Worm (Caenorhabditis elegans) whole organism, young adult: ENCODE results near the gene Y116F11A.6.

ENCODE experiments used
- B0035.1 ChIP-seq: sonication (generic microtip); optimal IDR thresholded peaks from 2 replicates; lab custom pipeline; 2016; ENCODE audit warnings: missing genetic modification characterization, mild to moderate bottlenecking, missing compliant biosample characterization, missing genotype, missing genetic modification reagents
- C17E4.6 ChIP-seq: fragments of 200-800 bp; sonication (Bioruptor generic); IDR thresholded peaks from 2 replicates; pipeline ENCODE4 v1.3.6; 2022; ENCODE audit warnings: missing genetic modification reagents, missing genetic modification characterization, missing compliant biosample characterization
- F39B2.1 ChIP-seq: fragments of 200-800 bp; sonication (Bioruptor generic); IDR thresholded peaks from 2 replicates; pipeline ENCODE4 v1.3.6; 2022; ENCODE audit warnings: missing genetic modification reagents, missing genetic modification characterization, missing compliant biosample characterization
- F52B5.7 ChIP-seq: sonication (generic microtip); optimal IDR thresholded peaks from 2 replicates; lab custom pipeline; 2016; ENCODE audit warnings: mild to moderate bottlenecking, missing genetic modification characterization, missing compliant biosample characterization
- K11D2.4 ChIP-seq: fragments of 200-800 bp; sonication (Bioruptor generic); IDR thresholded peaks from 2 replicates; pipeline ENCODE4 v1.3.6; 2022; ENCODE audit warnings: missing genetic modification reagents, missing genetic modification characterization, missing compliant biosample characterization
- K12H6.12 ChIP-seq: fragments of 200-800 bp; sonication (Bioruptor generic); optimal IDR thresholded peaks from 2 replicates; lab custom pipeline; 2018; ENCODE audit warnings: mild to moderate bottlenecking, missing genetic modification characterization, missing compliant biosample characterization
- T07F8.4 ChIP-seq: sonication (generic microtip); optimal IDR thresholded peaks from 2 replicates; lab custom pipeline; 2016; ENCODE audit warnings: mild to moderate bottlenecking, missing genetic modification characterization, moderate library complexity, missing compliant biosample characterization
- Y79H2A.3 ChIP-seq: fragments of 200-800 bp; sonication (Bioruptor generic); conservative IDR thresholded peaks from 2 replicates; pipeline ENCODE4 v1.3.6; 2022; ENCODE audit warnings: missing genetic modification reagents, missing genetic modification characterization, missing compliant biosample characterization
- ama-1 ChIP-seq, 3 experiments: fragments of 150-350 bp in 1 of 3; sonication (generic microtip) in 2 of 3; optimal IDR thresholded peaks; 2 replicates each; lab custom pipeline; 2014 to 2018; ENCODE audit warnings: missing biosample characterization in 2 of 3, missing genetic modification characterization in 2 of 3, missing genetic modification reagents in 2 of 3
- aptf-3 ChIP-seq: fragments of 200-800 bp; sonication (Bioruptor generic); IDR thresholded peaks from 2 replicates; pipeline ENCODE4 v1.3.6; 2022; ENCODE audit warnings: missing genetic modification characterization, missing compliant biosample characterization
- bed-2 ChIP-seq: fragments of 200-800 bp; sonication (Bioruptor generic); IDR thresholded peaks from 2 replicates; pipeline ENCODE4 v1.3.6; 2022; ENCODE audit warnings: missing genetic modification reagents, missing genetic modification characterization, missing compliant biosample characterization
- ceh-27 ChIP-seq: fragments of 200-800 bp; sonication (Bioruptor generic); optimal IDR thresholded peaks from 2 replicates; lab custom pipeline; 2018; ENCODE audit warnings: mild to moderate bottlenecking, missing genetic modification characterization, moderate library complexity, missing compliant biosample characterization
- ceh-79 ChIP-seq: sonication (generic microtip); optimal IDR thresholded peaks from 2 replicates; lab custom pipeline; 2017; ENCODE audit warnings: mild to moderate bottlenecking, missing genetic modification characterization, missing compliant biosample characterization
- die-1 ChIP-seq: sonication (generic microtip); optimal IDR thresholded peaks from 2 replicates; lab custom pipeline; 2016; ENCODE audit warnings: missing genotype, mild to moderate bottlenecking, missing genetic modification characterization, missing compliant biosample characterization
- dox-1 ChIP-seq: fragments of 200-800 bp; sonication (Bioruptor generic); IDR thresholded peaks from 2 replicates; pipeline ENCODE4 v1.3.6; 2022; ENCODE audit warnings: missing genetic modification reagents, missing genetic modification characterization, missing compliant biosample characterization
- dpl-1 ChIP-seq: fragments of 150-350 bp; optimal IDR thresholded peaks from 2 replicates; lab custom pipeline; 2014; ENCODE audit warnings: missing biosample characterization, missing genetic modification reagents, missing genetic modification characterization
- egrh-3 ChIP-seq: fragments of 200-800 bp; sonication (Bioruptor generic); IDR thresholded peaks from 2 replicates; pipeline ENCODE4 v1.3.6; 2022; ENCODE audit warnings: missing genetic modification reagents, missing genetic modification characterization, missing compliant biosample characterization
- him-1 ChIP-seq: sonication (generic microtip); optimal IDR thresholded peaks from 2 replicates; lab custom pipeline; 2016; ENCODE audit warnings: missing genotype, missing genetic modification reagents, missing genetic modification characterization, missing compliant biosample characterization
- let-526 ChIP-seq: fragments of 200-800 bp; sonication (Bioruptor generic); IDR thresholded peaks from 2 replicates; pipeline ENCODE4 v1.3.6; 2022; ENCODE audit warnings: missing genetic modification reagents, missing genetic modification characterization, missing compliant biosample characterization
- let-607 ChIP-seq, 2 experiments: fragments of 200-800 bp in 1 of 2; sonication (Bioruptor generic) in 1 of 2; sonication (generic microtip) in 1 of 2; optimal IDR thresholded peaks; 2 replicates each; lab custom pipeline; 2016 to 2018; ENCODE audit warnings: mild to moderate bottlenecking in 2 of 2, missing compliant biosample characterization in 2 of 2, missing genetic modification characterization in 2 of 2, moderate library complexity in 2 of 2, missing genotype in 1 of 2
- lin-40 ChIP-seq: sonication (generic microtip); optimal IDR thresholded peaks from 2 replicates; lab custom pipeline; 2016; ENCODE audit warnings: missing genetic modification characterization, mild to moderate bottlenecking, missing compliant biosample characterization, missing genotype, missing genetic modification reagents
- lin-54 ChIP-seq: fragments of 200-800 bp; sonication (Bioruptor generic); optimal IDR thresholded peaks from 2 replicates; lab custom pipeline; 2018; ENCODE audit warnings: mild to moderate bottlenecking, missing genetic modification characterization, missing compliant biosample characterization
- madf-10 ChIP-seq: sonication (generic microtip); optimal IDR thresholded peaks from 2 replicates; lab custom pipeline; 2016; ENCODE audit warnings: mild to moderate bottlenecking, missing genetic modification characterization, missing compliant biosample characterization
- madf-6 ChIP-seq: fragments of 200-800 bp; sonication (Bioruptor generic); IDR thresholded peaks from 2 replicates; pipeline ENCODE4 v1.3.6; 2022; ENCODE audit warnings: missing genetic modification reagents, missing genetic modification characterization, missing compliant biosample characterization
- madf-8 ChIP-seq: fragments of 200-800 bp; sonication (Bioruptor generic); conservative IDR thresholded peaks from 2 replicates; pipeline ENCODE4 v1.3.6; 2022; ENCODE audit warnings: missing genetic modification reagents, missing genetic modification characterization, missing compliant biosample characterization
- mcd-1 ChIP-seq: fragments of 200-800 bp; sonication (Bioruptor generic); IDR thresholded peaks from 2 replicates; pipeline ENCODE4 v1.3.6; 2022; ENCODE audit warnings: missing genetic modification reagents, missing genetic modification characterization, missing compliant biosample characterization
- mel-28 ChIP-seq: sonication (generic microtip); optimal IDR thresholded peaks from 2 replicates; lab custom pipeline; 2016; ENCODE audit warnings: borderline replicate concordance, mild to moderate bottlenecking, missing genetic modification characterization, missing compliant biosample characterization
- mxl-1 ChIP-seq: sonication (generic microtip); optimal IDR thresholded peaks from 2 replicates; lab custom pipeline; 2016; ENCODE audit warnings: missing genetic modification characterization, missing compliant biosample characterization
- nhr-120 ChIP-seq: fragments of 200-800 bp; sonication (Bioruptor generic); IDR thresholded peaks from 2 replicates; pipeline ENCODE4 v1.3.6; 2022; ENCODE audit warnings: missing genetic modification characterization, missing compliant biosample characterization
- nhr-179 ChIP-seq: sonication (generic microtip); optimal IDR thresholded peaks from 2 replicates; lab custom pipeline; 2016; ENCODE audit warnings: mild to moderate bottlenecking, missing genetic modification characterization, missing compliant biosample characterization
- nhr-80 ChIP-seq: sonication (generic microtip); optimal IDR thresholded peaks from 2 replicates; lab custom pipeline; 2016; ENCODE audit warnings: missing genetic modification characterization, missing compliant biosample characterization
- pha-4 ChIP-seq: fragments of 150-350 bp; sonication (generic microtip); optimal IDR thresholded peaks from 2 replicates; lab custom pipeline; 2014; ENCODE audit warnings: missing biosample characterization, missing genetic modification reagents, missing genetic modification characterization
- rcor-1 ChIP-seq: fragments of 200-800 bp; sonication (Bioruptor generic); IDR thresholded peaks from 2 replicates; pipeline ENCODE4 v1.3.6; 2022; ENCODE audit warnings: missing genetic modification reagents, missing genetic modification characterization, missing compliant biosample characterization
- repo-1 ChIP-seq: sonication (generic microtip); optimal IDR thresholded peaks from 2 replicates; lab custom pipeline; 2017; ENCODE audit warnings: mild to moderate bottlenecking, missing genetic modification characterization, missing compliant biosample characterization
- rpc-1 ChIP-seq, 2 experiments: fragments of 150-350 bp in 1 of 2; sonication (generic microtip) in 1 of 2; optimal IDR thresholded peaks; 2 replicates each; lab custom pipeline; 2014 to 2018; ENCODE audit warnings: missing biosample characterization in 1 of 2, missing genetic modification characterization in 1 of 2, missing genetic modification reagents in 1 of 2, missing genotype in 1 of 2
- snpc-1.3 ChIP-seq: sonication (generic microtip); optimal IDR thresholded peaks from 2 replicates; lab custom pipeline; 2017; ENCODE audit warnings: missing genetic modification characterization, mild to moderate bottlenecking, missing compliant biosample characterization, antibody characterized with exemption, moderate library complexity, missing genotype, missing genetic modification reagents; ENCODE audit not compliant: insufficient read depth
- snpc-3.4 ChIP-seq: sonication (generic microtip); optimal IDR thresholded peaks from 2 replicates; lab custom pipeline; 2017; ENCODE audit warnings: missing genetic modification characterization, mild to moderate bottlenecking, missing compliant biosample characterization, antibody characterized with exemption, moderate library complexity, missing genotype, missing genetic modification reagents
- somi-1 ChIP-seq: fragments of 200-800 bp; sonication (Bioruptor generic); optimal IDR thresholded peaks from 2 replicates; lab custom pipeline; 2018; ENCODE audit warnings: mild to moderate bottlenecking, missing genetic modification characterization, missing compliant biosample characterization
- sptf-2 ChIP-seq: fragments of 200-800 bp; sonication (Bioruptor generic); optimal IDR thresholded peaks from 2 replicates; lab custom pipeline; 2018; ENCODE audit warnings: mild to moderate bottlenecking, missing genetic modification characterization, missing compliant biosample characterization
- unc-130 ChIP-seq: sonication (generic microtip); optimal IDR thresholded peaks from 2 replicates; lab custom pipeline; 2016; ENCODE audit warnings: missing genetic modification reagents, missing genetic modification characterization, missing compliant biosample characterization
- unc-62 ChIP-seq: fragments of 150-350 bp; optimal IDR thresholded peaks from 2 replicates; lab custom pipeline; 2014; ENCODE audit warnings: missing biosample characterization, missing genetic modification reagents, missing genetic modification characterization
- zfh-2 ChIP-seq: fragments of 200-800 bp; sonication (Bioruptor generic); conservative IDR thresholded peaks from 2 replicates; pipeline ENCODE4 v1.3.6; 2022; ENCODE audit warnings: missing genetic modification reagents, missing genetic modification characterization, missing compliant biosample characterization
- ztf-25 ChIP-seq: fragments of 200-800 bp; sonication (Bioruptor generic); IDR thresholded peaks from 2 replicates; pipeline ENCODE4 v1.3.6; 2022; ENCODE audit warnings: missing genetic modification reagents, missing genetic modification characterization, missing compliant biosample characterization
- ztf-26 ChIP-seq: sonication (generic microtip); optimal IDR thresholded peaks from 2 replicates; lab custom pipeline; 2017; ENCODE audit warnings: missing genetic modification characterization, missing compliant biosample characterization

Y116F11A.6 gene

ce11 chrV:19730280-19730679 lies 10.9 kb downstream of the Y116F11A.6 start, which contains the start of gene Y116F11A.1:
Gene Y116F11A.1, plus strand, starts transcription at chrV:19730580.
- TF ChIP-seq nhr-179 (tag; lab: Kevin White, UChicago), result no peak
- TF ChIP-seq let-526 (GFP tag; lab: Robert Waterston, UW), result no peak
- no peak for TF ChIP-seq pha-4 (tag; lab: Kevin White, UChicago)
- no peak for TF ChIP-seq ceh-79 (tag; lab: Kevin White, UChicago)
- no peak for TF ChIP-seq madf-6

ce11 chrV:19733728-19734127 lies 14.4 kb downstream of the Y116F11A.6 start:
- no peak for TF ChIP-seq ztf-26
- no peak for TF ChIP-seq F39B2.1 (GFP tag; lab: Robert Waterston, UW)
- TF ChIP-seq him-1, result no peak
- no peak for TF ChIP-seq ceh-79 (tag; lab: Kevin White, UChicago)
- TF ChIP-seq C17E4.6 (GFP tag; lab: Robert Waterston, UW), result 0 out of 2 replicates have a peak, but pooled peaks have one; percentile 36
- TF ChIP-seq unc-62 (GFP tag; lab: Kevin White, UChicago), result no peak
- TF ChIP-seq mcd-1 (GFP tag; lab: Robert Waterston, UW), result no peak
- TF ChIP-seq aptf-3 (GFP tag; lab: Robert Waterston, UW), result 0 out of 2 replicates have a peak, but pooled peaks have one; percentile 38
- no peak for TF ChIP-seq snpc-1.3 (tag; lab: Kevin White, UChicago)
- peak; percentile 85 for TF ChIP-seq zfh-2
- TF ChIP-seq nhr-120 (GFP tag; lab: Robert Waterston, UW), result 0 out of 2 replicates have a peak, but pooled peaks have one; percentile 51
- TF ChIP-seq repo-1 (tag; lab: Kevin White, UChicago), result no peak
- TF ChIP-seq egrh-3 (GFP tag; lab: Robert Waterston, UW), result peak; percentile 48; the same call in 1 of the 2 replicates
- no peak for TF ChIP-seq K12H6.12 (tag; lab: Kevin White, UChicago)

- TF ChIP-seq K11D2.4 (GFP tag; lab: Robert Waterston, UW) (no peak), snpc-3.4 (tag; lab: Kevin White, UChicago) (no peak), egrh-3 (GFP tag; lab: Robert Waterston, UW) (no peak), dox-1 (GFP tag; lab: Robert Waterston, UW) (no peak), somi-1 (GFP tag; lab: Kevin White, UChicago) (no peak), die-1 (tag; lab: Kevin White, UChicago) (no peak), mel-28 (tag; lab: Kevin White, UChicago) (no peak), ztf-26 (no peak), let-607 (tag; optimal IDR thresholded peaks at IDR 0.05; lab: Kevin White, UChicago) (no peak), repo-1 (tag; lab: Kevin White, UChicago) (no peak), rpc-1 (optimal IDR thresholded peaks at IDR 0.05; lab: Kevin White, UChicago) (no peak), rpc-1 (tag; optimal IDR thresholded peaks at IDR 0.05; lab: Kevin White, UChicago) (no peak), unc-130 (GFP tag; lab: Kevin White, UChicago) (no peak), bed-2 (no peak), ceh-27 (GFP tag; lab: Kevin White, UChicago) (no peak), nhr-80 (tag; lab: Kevin White, UChicago) (no peak)
Observed at ce11 chrV:19737458-19737857, 18.1 kb downstream of the Y116F11A.6 start, which contains the start of gene W04E12.7. Gene W04E12.7, minus strand, starts transcription at chrV:19737558.

- TF ChIP-seq sptf-2 (no peak), madf-8 (GFP tag; lab: Robert Waterston, UW) (no peak), madf-10 (tag; lab: Kevin White, UChicago) (no peak), Y79H2A.3 (no peak), B0035.1 (tag; lab: Kevin White, UChicago) (no peak), rcor-1 (GFP tag; lab: Robert Waterston, UW) (no peak), lin-40 (tag; lab: Kevin White, UChicago) (no peak), mxl-1 (no peak), mcd-1 (GFP tag; lab: Robert Waterston, UW) (no peak), lin-54 (GFP tag; lab: Kevin White, UChicago) (no peak), dpl-1 (GFP tag; lab: Kevin White, UChicago) (no peak), ztf-25 (GFP tag; lab: Robert Waterston, UW) (no peak), ama-1 (optimal IDR thresholded peaks at IDR 0.05; lab: Kevin White, UChicago) (no peak), ama-1 (GFP tag; optimal IDR thresholded peaks at IDR 0.05; lab: Kevin White, UChicago) (no peak), F52B5.7 (tag; lab: Kevin White, UChicago) (no peak), T07F8.4 (tag; lab: Kevin White, UChicago) (no peak), unc-130 (GFP tag; lab: Kevin White, UChicago) (no peak)
Observed at ce11 chrV:19738117-19738516, 18.8 kb downstream of the Y116F11A.6 start, which contains the start of gene fbxa-131. Gene fbxa-131, plus strand, starts transcription at chrV:19738417.
